Worm (Caenorhabditis elegans) whole organism, young adult: Measurements from ENCODE around the gene phb-2.
A peak's percentile ranks its signal among the peaks of the same experiment; 100 is the strongest.

ENCODE experiments used
- B0019.2 ChIP-seq: fragments of 200-800 bp; sonication (Bioruptor generic); conservative IDR thresholded peaks from 2 replicates; pipeline ENCODE4 v1.3.6; 2022; ENCODE audit warnings: missing genetic modification reagents, missing genetic modification characterization, missing compliant biosample characterization
- B0035.1 ChIP-seq: sonication (generic microtip); optimal IDR thresholded peaks from 2 replicates; lab custom pipeline; 2016; ENCODE audit warnings: missing genetic modification characterization, mild to moderate bottlenecking, missing compliant biosample characterization, missing genotype, missing genetic modification reagents
- B0336.3 ChIP-seq: fragments of 200-800 bp; sonication (Bioruptor generic); IDR thresholded peaks from 2 replicates; pipeline ENCODE4 v1.3.6; 2022; ENCODE audit warnings: missing genetic modification characterization, missing compliant biosample characterization
- F10E7.11 ChIP-seq: sonication (generic microtip); optimal IDR thresholded peaks from 2 replicates; lab custom pipeline; 2017; ENCODE audit warnings: mild to moderate bottlenecking, missing genetic modification characterization, moderate library complexity, missing compliant biosample characterization
- F23B12.7 ChIP-seq: sonication (generic microtip); optimal IDR thresholded peaks from 2 replicates; lab custom pipeline; 2017; ENCODE audit warnings: missing genetic modification characterization, mild to moderate bottlenecking, missing compliant biosample characterization, antibody characterized with exemption, moderate library complexity; ENCODE audit not compliant: insufficient read depth
- F37B4.10 ChIP-seq: fragments of 200-800 bp; sonication (Bioruptor generic); IDR thresholded peaks from 2 replicates; pipeline ENCODE4 v1.3.6; 2022; ENCODE audit warnings: missing genetic modification characterization, missing compliant biosample characterization
- F49E8.2 ChIP-seq: sonication (generic microtip); optimal IDR thresholded peaks from 3 replicates; lab custom pipeline; 2017; ENCODE audit warnings: missing genetic modification characterization, mild to moderate bottlenecking, missing compliant biosample characterization, antibody characterized with exemption, moderate library complexity; ENCODE audit not compliant: insufficient read depth
- T07F8.4 ChIP-seq: sonication (generic microtip); optimal IDR thresholded peaks from 2 replicates; lab custom pipeline; 2016; ENCODE audit warnings: mild to moderate bottlenecking, missing genetic modification characterization, moderate library complexity, missing compliant biosample characterization
- T26A5.8 ChIP-seq: sonication (generic microtip); optimal IDR thresholded peaks from 2 replicates; lab custom pipeline; 2016; ENCODE audit warnings: missing genetic modification characterization, missing compliant biosample characterization
- Y53F4B.3 ChIP-seq: fragments of 200-800 bp; sonication (Bioruptor generic); IDR thresholded peaks from 2 replicates; pipeline ENCODE4 v1.3.6; 2022; ENCODE audit warnings: missing genetic modification reagents, missing genetic modification characterization, missing compliant biosample characterization
- Y53G8AR.9 ChIP-seq: fragments of 200-800 bp; sonication (Bioruptor generic); conservative IDR thresholded peaks from 2 replicates; pipeline ENCODE4 v1.3.6; 2022; ENCODE audit warnings: missing genetic modification reagents, missing genetic modification characterization, missing compliant biosample characterization
- Y79H2A.3 ChIP-seq: fragments of 200-800 bp; sonication (Bioruptor generic); conservative IDR thresholded peaks from 2 replicates; pipeline ENCODE4 v1.3.6; 2022; ENCODE audit warnings: missing genetic modification reagents, missing genetic modification characterization, missing compliant biosample characterization
- ZK185.1 ChIP-seq: sonication (generic microtip); optimal IDR thresholded peaks from 2 replicates; lab custom pipeline; 2016; ENCODE audit warnings: mild to moderate bottlenecking, missing genetic modification characterization, missing compliant biosample characterization; ENCODE audit not compliant: poor library complexity, severe bottlenecking
- akir-1 ChIP-seq: fragments of 200-800 bp; sonication (Bioruptor generic); optimal IDR thresholded peaks from 2 replicates; lab custom pipeline; 2018; ENCODE audit warnings: mild to moderate bottlenecking, missing genetic modification characterization, moderate library complexity, missing compliant biosample characterization
- athp-1 ChIP-seq: sonication (generic microtip); optimal IDR thresholded peaks from 2 replicates; lab custom pipeline; 2017; ENCODE audit warnings: mild to moderate bottlenecking, missing genetic modification characterization, missing compliant biosample characterization
- attf-3 ChIP-seq: fragments of 200-800 bp; sonication (Bioruptor generic); conservative IDR thresholded peaks from 2 replicates; pipeline ENCODE4 v1.3.6; 2022; ENCODE audit warnings: missing genetic modification reagents, missing genetic modification characterization, missing compliant biosample characterization
- bed-2 ChIP-seq: fragments of 200-800 bp; sonication (Bioruptor generic); IDR thresholded peaks from 2 replicates; pipeline ENCODE4 v1.3.6; 2022; ENCODE audit warnings: missing genetic modification reagents, missing genetic modification characterization, missing compliant biosample characterization
- cebp-2 ChIP-seq: fragments of 200-800 bp; sonication (Bioruptor generic); IDR thresholded peaks from 2 replicates; pipeline ENCODE4 v1.3.6; 2022; ENCODE audit warnings: missing genetic modification characterization, missing compliant biosample characterization
- ceh-100 ChIP-seq: fragments of 200-800 bp; sonication (Bioruptor generic); IDR thresholded peaks from 2 replicates; pipeline ENCODE4 v1.3.6; 2022; ENCODE audit warnings: missing genetic modification reagents, missing genetic modification characterization, missing compliant biosample characterization
- ceh-91 ChIP-seq: fragments of 200-800 bp; sonication (Bioruptor generic); IDR thresholded peaks from 2 replicates; pipeline ENCODE4 v1.3.6; 2022; ENCODE audit warnings: missing genetic modification reagents, missing genetic modification characterization, missing compliant biosample characterization
- die-1 ChIP-seq: sonication (generic microtip); optimal IDR thresholded peaks from 2 replicates; lab custom pipeline; 2016; ENCODE audit warnings: missing genotype, mild to moderate bottlenecking, missing genetic modification characterization, missing compliant biosample characterization
- dox-1 ChIP-seq: fragments of 200-800 bp; sonication (Bioruptor generic); IDR thresholded peaks from 2 replicates; pipeline ENCODE4 v1.3.6; 2022; ENCODE audit warnings: missing genetic modification reagents, missing genetic modification characterization, missing compliant biosample characterization
- dpff-1 ChIP-seq: sonication (generic microtip); optimal IDR thresholded peaks from 2 replicates; lab custom pipeline; 2017; ENCODE audit warnings: mild to moderate bottlenecking, missing genetic modification characterization, missing compliant biosample characterization
- egl-44 ChIP-seq: fragments of 200-800 bp; sonication (Bioruptor generic); IDR thresholded peaks from 2 replicates; pipeline ENCODE4 v1.3.6; 2022; ENCODE audit warnings: missing genetic modification reagents, missing genetic modification characterization, missing compliant biosample characterization
- gei-17 ChIP-seq: fragments of 200-800 bp; sonication (Bioruptor generic); optimal IDR thresholded peaks from 2 replicates; lab custom pipeline; 2018; ENCODE audit warnings: mild to moderate bottlenecking, missing genetic modification characterization, missing compliant biosample characterization
- him-1 ChIP-seq: sonication (generic microtip); optimal IDR thresholded peaks from 2 replicates; lab custom pipeline; 2016; ENCODE audit warnings: missing genotype, missing genetic modification reagents, missing genetic modification characterization, missing compliant biosample characterization
- hsf-1 ChIP-seq: fragments of 200-800 bp; sonication (Bioruptor generic); IDR thresholded peaks from 2 replicates; pipeline ENCODE4 v1.3.6; 2022; ENCODE audit warnings: missing genetic modification reagents, missing genetic modification characterization, missing compliant biosample characterization
- lin-26 ChIP-seq: fragments of 200-800 bp; sonication (Bioruptor generic); IDR thresholded peaks from 2 replicates; pipeline ENCODE4 v1.3.6; 2022; ENCODE audit warnings: missing genetic modification reagents, missing genetic modification characterization, missing compliant biosample characterization
- lin-54 ChIP-seq: fragments of 200-800 bp; sonication (Bioruptor generic); optimal IDR thresholded peaks from 2 replicates; lab custom pipeline; 2018; ENCODE audit warnings: mild to moderate bottlenecking, missing genetic modification characterization, missing compliant biosample characterization
- lsl-1 ChIP-seq: fragments of 200-800 bp; sonication (Bioruptor generic); optimal IDR thresholded peaks from 2 replicates; lab custom pipeline; 2018; ENCODE audit warnings: mild to moderate bottlenecking, missing genetic modification characterization, moderate library complexity, missing compliant biosample characterization
- lsy-27 ChIP-seq: sonication (generic microtip); optimal IDR thresholded peaks from 2 replicates; lab custom pipeline; 2017; ENCODE audit warnings: missing genetic modification characterization, mild to moderate bottlenecking, missing compliant biosample characterization, antibody characterized with exemption, missing genotype, borderline replicate concordance; ENCODE audit not compliant: insufficient read depth
- madf-10 ChIP-seq: sonication (generic microtip); optimal IDR thresholded peaks from 2 replicates; lab custom pipeline; 2016; ENCODE audit warnings: mild to moderate bottlenecking, missing genetic modification characterization, missing compliant biosample characterization
- madf-6 ChIP-seq: fragments of 200-800 bp; sonication (Bioruptor generic); IDR thresholded peaks from 2 replicates; pipeline ENCODE4 v1.3.6; 2022; ENCODE audit warnings: missing genetic modification reagents, missing genetic modification characterization, missing compliant biosample characterization
- madf-8 ChIP-seq: fragments of 200-800 bp; sonication (Bioruptor generic); conservative IDR thresholded peaks from 2 replicates; pipeline ENCODE4 v1.3.6; 2022; ENCODE audit warnings: missing genetic modification reagents, missing genetic modification characterization, missing compliant biosample characterization
- mel-28 ChIP-seq: sonication (generic microtip); optimal IDR thresholded peaks from 2 replicates; lab custom pipeline; 2016; ENCODE audit warnings: borderline replicate concordance, mild to moderate bottlenecking, missing genetic modification characterization, missing compliant biosample characterization
- mes-4 ChIP-seq: sonication (generic microtip); optimal IDR thresholded peaks from 2 replicates; lab custom pipeline; 2016; ENCODE audit warnings: missing genotype, missing genetic modification characterization, missing compliant biosample characterization
- nfya-1 ChIP-seq: sonication (generic microtip); optimal IDR thresholded peaks from 2 replicates; lab custom pipeline; 2017; ENCODE audit warnings: antibody characterized with exemption, missing compliant biosample characterization, missing genetic modification characterization, borderline replicate concordance; ENCODE audit not compliant: insufficient read depth
- nhr-179 ChIP-seq: sonication (generic microtip); optimal IDR thresholded peaks from 2 replicates; lab custom pipeline; 2016; ENCODE audit warnings: mild to moderate bottlenecking, missing genetic modification characterization, missing compliant biosample characterization
- rcor-1 ChIP-seq: fragments of 200-800 bp; sonication (Bioruptor generic); IDR thresholded peaks from 2 replicates; pipeline ENCODE4 v1.3.6; 2022; ENCODE audit warnings: missing genetic modification reagents, missing genetic modification characterization, missing compliant biosample characterization
- rec-8 ChIP-seq, 2 experiments: sonication (generic microtip); optimal IDR thresholded peaks; 2 replicates each; lab custom pipeline; 2016; ENCODE audit warnings: mild to moderate bottlenecking in 2 of 2, missing genetic modification characterization in 2 of 2, missing genetic modification reagents in 2 of 2, missing genotype in 2 of 2, missing biosample characterization in 1 of 2, missing compliant biosample characterization in 1 of 2, moderate library complexity in 1 of 2
- sea-2 ChIP-seq: fragments of 200-800 bp; sonication (Bioruptor generic); IDR thresholded peaks from 2 replicates; pipeline ENCODE4 v1.3.6; 2022; ENCODE audit warnings: missing genetic modification characterization, missing compliant biosample characterization
- snpc-4 ChIP-seq, 5 experiments: fragments of 150-350 bp in 1 of 5; sonication (generic microtip) in 4 of 5; optimal IDR thresholded peaks; 2 replicates each; lab custom pipeline; 2014 to 2018; ENCODE audit warnings: missing genetic modification characterization in 5 of 5, missing biosample characterization in 3 of 5, antibody characterized with exemption in 2 of 5, mild to moderate bottlenecking in 2 of 5, missing compliant biosample characterization in 2 of 5, missing genotype in 2 of 5, moderate library complexity in 2 of 5, missing genetic modification reagents in 1 of 5
- tbp1 ChIP-seq: fragments of 200-800 bp; sonication (Bioruptor generic); optimal IDR thresholded peaks from 2 replicates; lab custom pipeline; 2018; ENCODE audit warnings: mild to moderate bottlenecking, missing genetic modification characterization, missing compliant biosample characterization
- tbx-9 ChIP-seq: sonication (generic microtip); optimal IDR thresholded peaks from 2 replicates; lab custom pipeline; 2016; ENCODE audit warnings: borderline replicate concordance, missing genetic modification characterization, inconsistent platforms, missing compliant biosample characterization
- tlf-1 ChIP-seq: fragments of 200-800 bp; sonication (Bioruptor generic); optimal IDR thresholded peaks from 2 replicates; lab custom pipeline; 2018; ENCODE audit warnings: mild to moderate bottlenecking, missing genetic modification characterization, missing compliant biosample characterization
- unc-62 ChIP-seq: fragments of 150-350 bp; optimal IDR thresholded peaks from 2 replicates; lab custom pipeline; 2014; ENCODE audit warnings: missing biosample characterization, missing genetic modification reagents, missing genetic modification characterization
- zfh-2 ChIP-seq: fragments of 200-800 bp; sonication (Bioruptor generic); conservative IDR thresholded peaks from 2 replicates; pipeline ENCODE4 v1.3.6; 2022; ENCODE audit warnings: missing genetic modification reagents, missing genetic modification characterization, missing compliant biosample characterization
- zim-3 ChIP-seq: sonication (generic microtip); optimal IDR thresholded peaks from 2 replicates; lab custom pipeline; 2017; ENCODE audit warnings: mild to moderate bottlenecking, missing genetic modification characterization, moderate library complexity, missing compliant biosample characterization
- ztf-18 ChIP-seq: sonication (generic microtip); optimal IDR thresholded peaks from 2 replicates; lab custom pipeline; 2016; ENCODE audit warnings: missing genotype, mild to moderate bottlenecking, missing genetic modification characterization, missing compliant biosample characterization
- ztf-26 ChIP-seq: sonication (generic microtip); optimal IDR thresholded peaks from 2 replicates; lab custom pipeline; 2017; ENCODE audit warnings: missing genetic modification characterization, missing compliant biosample characterization

The phb-2 gene

DNA sequence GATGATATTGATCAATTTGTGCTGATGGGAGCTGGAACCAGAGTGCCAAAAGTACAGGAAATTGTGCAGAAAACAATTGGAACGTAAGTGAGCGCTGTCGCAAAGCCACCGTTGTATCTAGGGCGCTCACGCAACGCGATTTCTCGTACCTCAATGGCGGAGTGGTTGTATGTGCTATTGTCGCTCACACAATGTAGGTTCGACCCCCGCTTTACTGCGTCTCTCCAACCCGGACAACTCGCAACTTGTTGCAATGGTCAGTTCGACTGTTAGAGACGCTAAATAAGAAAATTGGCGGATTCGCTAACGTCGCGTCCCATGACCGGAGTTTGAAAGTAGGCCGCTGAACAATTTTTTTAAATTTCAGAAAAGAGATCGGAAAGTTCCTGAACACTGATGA is 2.7 kb upstream of the phb-2 start (continued):
- no peak for TF ChIP-seq B0035.1
- no peak for TF ChIP-seq ceh-91 (GFP tag; lab: Robert Waterston, UW)
- TF ChIP-seq madf-6 (GFP tag; lab: Robert Waterston, UW) = peak; percentile 55
- TF ChIP-seq cebp-2 = 0 out of 2 replicates have a peak, but pooled peaks have one; percentile 41
- TF ChIP-seq T26A5.8 = no peak
- TF ChIP-seq die-1 (tag; lab: Kevin White, UChicago) = peak; percentile 70
- no peak for TF ChIP-seq Y53G8AR.9 (GFP tag; lab: Robert Waterston, UW)
- TF ChIP-seq rcor-1 (GFP tag; lab: Robert Waterston, UW) = peak; percentile 51; the same call in 1 of the 2 replicates
- peak; percentile 36; the same call in 1 of the 2 replicates for TF ChIP-seq B0019.2 (GFP tag; lab: Robert Waterston, UW)
- TF ChIP-seq bed-2 (GFP tag; lab: Robert Waterston, UW) = 0 out of 2 replicates have a peak, but pooled peaks have one; percentile 15
- no peak for TF ChIP-seq nhr-179
- peak; percentile 82 for TF ChIP-seq F49E8.2
- 0 out of 2 replicates have a peak, but pooled peaks have one; percentile 13 for TF ChIP-seq B0336.3 (GFP tag; lab: Robert Waterston, UW)
- TF ChIP-seq attf-3 = no peak
- peak; percentile 61 for TF ChIP-seq athp-1 (tag; lab: Kevin White, UChicago)
- peak; percentile 80 for TF ChIP-seq lin-26 (GFP tag; lab: Robert Waterston, UW)
- no peak for TF ChIP-seq zfh-2
- TF ChIP-seq rec-8 (tag; optimal IDR thresholded peaks at IDR 0.05; lab: Kevin White, UChicago) = peak; percentile 47 to 49
- TF ChIP-seq T07F8.4 = peak; percentile 63
- TF ChIP-seq akir-1 = no peak
- TF ChIP-seq nfya-1 = no peak
- 0 out of 2 replicates have a peak, but pooled peaks have one; percentile 3 for TF ChIP-seq madf-8
- no peak for TF ChIP-seq F37B4.10
- peak; percentile 43 for TF ChIP-seq lsl-1 (GFP tag; lab: Kevin White, UChicago)
- no peak; the same call in 1 of the 2 replicates for TF ChIP-seq egl-44 (GFP tag; lab: Robert Waterston, UW)
- TF ChIP-seq zim-3 = no peak
- TF ChIP-seq tbx-9 = no peak
- peak; percentile 37 for TF ChIP-seq madf-10
- peak; percentile 69 for TF ChIP-seq mes-4 (tag; lab: Kevin White, UChicago)
- no peak for TF ChIP-seq unc-62
- TF ChIP-seq Y53F4B.3 (GFP tag; lab: Robert Waterston, UW) = no peak
- TF ChIP-seq gei-17 (GFP tag; lab: Kevin White, UChicago) = no peak
- no peak for TF ChIP-seq hsf-1
- TF ChIP-seq lin-54 = peak; percentile 62
- no peak for TF ChIP-seq snpc-4 (GFP tag; optimal IDR thresholded peaks at IDR 0.05; lab: Kevin White, UChicago)
- peak in 3 of 4 experiments; percentile 25 to 52 (median 44) for TF ChIP-seq snpc-4 (tag; optimal IDR thresholded peaks at IDR 0.05; lab: Kevin White, UChicago)
- peak; percentile 1 for TF ChIP-seq tlf-1
- peak; percentile 68 for TF ChIP-seq ztf-18
- no peak for TF ChIP-seq Y79H2A.3 (GFP tag; lab: Robert Waterston, UW)
- TF ChIP-seq lsy-27 (tag; lab: Kevin White, UChicago) = no peak

DNA sequence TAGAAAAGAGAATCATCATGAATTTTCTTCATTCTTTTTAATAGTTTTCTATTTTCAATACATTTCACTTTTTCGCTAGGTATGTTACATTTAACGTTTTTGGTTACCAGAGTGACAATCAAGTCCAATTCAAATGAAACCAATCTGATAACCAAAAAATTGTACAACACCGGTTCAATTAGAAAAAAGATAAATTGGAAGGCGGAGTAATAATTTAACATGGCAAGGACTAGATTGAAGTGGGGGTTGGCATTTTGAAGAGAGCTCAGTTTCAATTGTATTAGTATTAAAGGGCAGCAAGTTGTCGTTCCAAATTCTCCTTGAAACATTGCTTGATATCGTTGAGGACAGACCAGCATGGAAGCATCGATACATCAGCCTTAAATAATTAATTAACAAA is 1.5 kb downstream of the phb-2 start:
- TF ChIP-seq him-1 (tag; lab: Kevin White, UChicago) (peak; percentile 18), ceh-100 (GFP tag; lab: Robert Waterston, UW) (no peak), attf-3 (no peak), madf-6 (GFP tag; lab: Robert Waterston, UW) (peak; percentile 67), sea-2 (GFP tag; lab: Robert Waterston, UW) (no peak), B0035.1 (no peak), dpff-1 (tag; lab: Kevin White, UChicago) (no peak), dox-1 (GFP tag; lab: Robert Waterston, UW) (no peak), mel-28 (no peak), F10E7.11 (tag; lab: Kevin White, UChicago) (no peak), ZK185.1 (tag; lab: Kevin White, UChicago) (no peak), F23B12.7 (tag; lab: Kevin White, UChicago) (no peak), tbp1 (GFP tag; lab: Kevin White, UChicago) (no peak), ztf-26 (no peak), bed-2 (GFP tag; lab: Robert Waterston, UW) (no peak)
